Worm (Caenorhabditis elegans) whole organism, L2 larva: Measurements from ENCODE around the gene Y69A2AR.18.

Experiments used
- ZK546.5 ChIP-seq: sonication (generic microtip); optimal IDR thresholded peaks from 2 replicates; lab custom pipeline; 2017; ENCODE audit warnings: missing biosample characterization, missing genetic modification characterization
- aly-2 ChIP-seq: fragments of 150-350 bp; optimal IDR thresholded peaks from 2 replicates; lab custom pipeline; 2014; ENCODE audit warnings: missing biosample characterization, missing genetic modification characterization
- ama-1 ChIP-seq: fragments of 150-350 bp; optimal IDR thresholded peaks from 2 replicates; lab custom pipeline; 2018; ENCODE audit warnings: inconsistent platforms
- ceh-82 ChIP-seq: fragments of 150-350 bp; optimal IDR thresholded peaks from 2 replicates; lab custom pipeline; 2014; ENCODE audit warnings: missing biosample characterization, missing genetic modification characterization
- crh-2 ChIP-seq: sonication (generic microtip); optimal IDR thresholded peaks from 2 replicates; lab custom pipeline; 2017; ENCODE audit warnings: missing biosample characterization, missing genetic modification characterization
- egl-27 ChIP-seq: sonication (generic microtip); optimal IDR thresholded peaks from 3 replicates; lab custom pipeline; 2017; ENCODE audit warnings: missing biosample characterization, missing genetic modification reagents, missing genetic modification characterization
- elt-3 ChIP-seq: sonication (generic microtip); optimal IDR thresholded peaks from 2 replicates; lab custom pipeline; 2017; ENCODE audit warnings: missing biosample characterization, missing genetic modification characterization
- fos-1 ChIP-seq: fragments of 150-350 bp; optimal IDR thresholded peaks from 2 replicates; lab custom pipeline; 2014; ENCODE audit warnings: missing biosample characterization, missing genetic modification characterization
- gmeb-1 ChIP-seq: fragments of 150-350 bp; optimal IDR thresholded peaks from 2 replicates; lab custom pipeline; 2014; ENCODE audit warnings: missing biosample characterization, missing genetic modification characterization
- lin-13 ChIP-seq: fragments of 150-350 bp; optimal IDR thresholded peaks from 2 replicates; lab custom pipeline; 2014; ENCODE audit warnings: missing biosample characterization, missing genetic modification reagents, missing genetic modification characterization
- lin-39 ChIP-seq: fragments of 150-350 bp; optimal IDR thresholded peaks from 2 replicates; lab custom pipeline; 2014; ENCODE audit warnings: missing biosample characterization, missing genetic modification reagents, missing genetic modification characterization
- lsy-2 ChIP-seq, 2 experiments: fragments of 150-350 bp in 1 of 2; sonication (generic microtip) in 1 of 2; optimal IDR thresholded peaks; 2 replicates each; lab custom pipeline; 2014 to 2017; ENCODE audit warnings: missing biosample characterization in 2 of 2, missing genetic modification characterization in 2 of 2
- mab-5 ChIP-seq: fragments of 150-350 bp; optimal IDR thresholded peaks from 2 replicates; lab custom pipeline; 2014; ENCODE audit warnings: missing biosample characterization, missing genetic modification characterization
- mbf-1 ChIP-seq: sonication (generic microtip); optimal IDR thresholded peaks from 2 replicates; lab custom pipeline; 2017; ENCODE audit warnings: missing biosample characterization, missing genetic modification characterization
- mdl-1 ChIP-seq, 2 experiments: fragments of 150-350 bp in 1 of 2; sonication (generic microtip) in 1 of 2; optimal IDR thresholded peaks; 2 replicates each; lab custom pipeline; 2017; ENCODE audit warnings: missing biosample characterization in 2 of 2, missing genetic modification characterization in 2 of 2
- nhr-129 ChIP-seq: fragments of 150-350 bp; optimal IDR thresholded peaks from 2 replicates; lab custom pipeline; 2014; ENCODE audit warnings: missing biosample characterization, missing genetic modification characterization
- nhr-21 ChIP-seq: fragments of 150-350 bp; optimal IDR thresholded peaks from 2 replicates; lab custom pipeline; 2014; ENCODE audit warnings: missing biosample characterization, missing genetic modification characterization
- nhr-237 ChIP-seq: fragments of 150-350 bp; optimal IDR thresholded peaks from 2 replicates; lab custom pipeline; 2014; ENCODE audit warnings: missing biosample characterization, missing genetic modification characterization
- nhr-25 ChIP-seq: fragments of 150-350 bp; sonication (generic microtip); optimal IDR thresholded peaks from 3 replicates; lab custom pipeline; 2014; ENCODE audit warnings: missing biosample characterization, missing genetic modification characterization
- nhr-77 ChIP-seq: fragments of 150-350 bp; optimal IDR thresholded peaks from 2 replicates; lab custom pipeline; 2014; ENCODE audit warnings: missing biosample characterization, missing genetic modification characterization
- peb-1 ChIP-seq: fragments of 150-350 bp; optimal IDR thresholded peaks from 2 replicates; lab custom pipeline; 2014; ENCODE audit warnings: missing biosample characterization, missing genetic modification characterization
- skn-1 ChIP-seq: sonication (generic microtip); optimal IDR thresholded peaks from 2 replicates; lab custom pipeline; 2017; ENCODE audit warnings: missing biosample characterization, missing genetic modification characterization
- sma-9 ChIP-seq, 2 experiments: fragments of 150-350 bp in 1 of 2; sonication (generic microtip) in 1 of 2; optimal IDR thresholded peaks; 2 replicates each; lab custom pipeline; 2014 to 2016; ENCODE audit warnings: missing genetic modification characterization in 2 of 2, mild to moderate bottlenecking in 1 of 2, missing biosample characterization in 1 of 2, missing compliant biosample characterization in 1 of 2, missing genetic modification reagents in 1 of 2, moderate library complexity in 1 of 2
- snpc-4 ChIP-seq: fragments of 150-350 bp; optimal IDR thresholded peaks from 2 replicates; lab custom pipeline; 2014; ENCODE audit warnings: missing biosample characterization, missing genetic modification characterization
- unc-39 ChIP-seq: fragments of 150-350 bp; optimal IDR thresholded peaks from 2 replicates; lab custom pipeline; 2014; ENCODE audit warnings: missing biosample characterization, missing genetic modification characterization
- unc-62 ChIP-seq: fragments of 150-350 bp; optimal IDR thresholded peaks from 2 replicates; lab custom pipeline; 2014; ENCODE audit warnings: missing biosample characterization, missing genetic modification reagents, missing genetic modification characterization
- zag-1 ChIP-seq: fragments of 150-350 bp; optimal IDR thresholded peaks from 2 replicates; lab custom pipeline; 2014; ENCODE audit warnings: missing biosample characterization, missing genetic modification characterization
- ztf-11 ChIP-seq: sonication (generic microtip); optimal IDR thresholded peaks from 2 replicates; lab custom pipeline; 2017; ENCODE audit warnings: missing biosample characterization, missing genetic modification characterization
- ztf-4 ChIP-seq: fragments of 150-350 bp; optimal IDR thresholded peaks from 2 replicates; lab custom pipeline; 2014; ENCODE audit warnings: missing biosample characterization, missing genetic modification characterization

Y69A2AR.18 gene

DNA sequence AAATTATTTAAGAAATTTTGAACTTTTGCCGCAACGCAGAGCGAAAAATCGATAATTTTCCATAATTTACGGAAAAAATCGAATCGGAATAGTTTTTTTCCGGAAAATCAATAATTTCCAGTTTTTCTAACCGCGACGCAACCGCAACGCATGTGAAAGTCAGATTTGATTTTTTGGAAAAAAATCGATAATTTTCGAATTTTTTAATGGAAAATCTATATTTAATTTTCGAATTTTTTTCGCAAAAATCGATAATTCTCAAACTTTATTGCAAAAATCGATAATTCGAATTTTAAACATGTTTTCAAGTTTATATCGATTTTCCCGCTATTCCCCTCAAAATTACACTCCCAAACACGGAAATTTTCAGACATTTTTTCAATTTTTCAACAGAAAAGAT lies 34.8 kb downstream of the Y69A2AR.18 start:
- TF ChIP-seq gmeb-1 (tag; lab: Kevin White, UChicago) (no peak), fos-1 (tag; lab: Kevin White, UChicago) (no peak), sma-9 (GFP tag; optimal IDR thresholded peaks at IDR 0.05; lab: Kevin White, UChicago) (no peak), sma-9 (tag; optimal IDR thresholded peaks at IDR 0.05; lab: Kevin White, UChicago) (no peak), ztf-4 (tag; lab: Kevin White, UChicago) (no peak), unc-62 (GFP tag; lab: Kevin White, UChicago) (no peak)

DNA sequence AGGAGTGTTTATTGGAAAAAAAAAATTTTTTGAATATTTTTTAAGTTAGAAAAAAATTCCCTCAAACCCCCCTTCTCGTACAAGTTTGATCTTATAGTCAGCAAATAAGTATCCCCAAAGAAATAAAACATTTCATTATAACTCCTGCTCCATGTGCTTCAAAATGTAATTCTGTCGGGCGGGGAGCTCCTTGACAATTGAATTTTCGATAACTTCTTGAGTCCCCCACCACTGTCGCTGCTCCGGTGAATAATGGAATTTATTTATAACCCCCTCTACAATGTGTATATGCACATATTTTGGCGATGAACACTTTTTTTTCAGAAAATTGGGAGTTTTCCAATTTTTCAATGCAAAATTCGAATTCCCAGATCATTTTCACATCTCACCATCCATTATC lies 42.2 kb downstream of the Y69A2AR.18 start:
- no peak for TF ChIP-seq crh-2 (tag; lab: Kevin White, UChicago)
- TF ChIP-seq lin-13 = no peak
- no peak for TF ChIP-seq mdl-1 (tag; optimal IDR thresholded peaks at IDR 0.05; lab: Kevin White, UChicago)
- TF ChIP-seq ztf-4 (tag; lab: Kevin White, UChicago) = no peak
- TF ChIP-seq peb-1 = no peak
- TF ChIP-seq nhr-21 (tag; lab: Kevin White, UChicago) = no peak
- no peak for TF ChIP-seq nhr-25 (tag; lab: Kevin White, UChicago)
- no peak for TF ChIP-seq snpc-4
- TF ChIP-seq ceh-82 = no peak
- TF ChIP-seq nhr-237 (tag; lab: Kevin White, UChicago) = no peak
- TF ChIP-seq unc-39 = no peak
- TF ChIP-seq ama-1 (lab: Kevin White, UChicago) = no peak
- TF ChIP-seq aly-2 (tag; lab: Kevin White, UChicago) = no peak
- TF ChIP-seq zag-1 (tag; lab: Kevin White, UChicago) = no peak
- TF ChIP-seq lsy-2 (tag; optimal IDR thresholded peaks at IDR 0.05; lab: Kevin White, UChicago) = no peak
- TF ChIP-seq egl-27 (tag; lab: Kevin White, UChicago) = no peak
- TF ChIP-seq ZK546.5 = no peak
- no peak for TF ChIP-seq mbf-1 (tag; lab: Kevin White, UChicago)

DNA sequence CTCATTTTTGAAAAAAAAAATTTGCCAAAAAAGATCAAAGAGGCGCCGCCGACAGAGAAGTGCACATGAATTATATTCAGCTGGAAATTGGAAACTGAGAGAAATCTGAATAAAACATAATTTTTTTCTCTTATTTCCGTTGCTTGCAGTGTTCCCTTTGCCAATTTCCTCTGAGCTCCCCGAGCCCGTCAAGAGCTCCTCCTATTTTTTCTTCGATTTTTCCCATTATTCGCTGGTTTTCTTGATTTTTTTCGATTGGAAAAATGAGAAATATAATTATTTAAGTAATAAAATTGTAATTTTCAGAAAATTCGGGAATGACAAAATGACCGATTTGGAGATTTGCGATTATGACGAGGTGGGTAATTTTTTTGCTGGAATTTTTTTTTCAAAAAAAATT lies 46.5 kb downstream of the Y69A2AR.18 start, which contains the start of gene sprr-3:
sprr-3 (plus strand) TSS at position 301 of the 400 bp plus-strand sequence.
- TF ChIP-seq nhr-77 (tag; lab: Kevin White, UChicago) (no peak), nhr-129 (no peak), unc-62 (GFP tag; lab: Kevin White, UChicago) (no peak), skn-1 (no peak), ztf-11 (no peak), lin-39 (tag; lab: Kevin White, UChicago) (no peak), snpc-4 (no peak), nhr-237 (tag; lab: Kevin White, UChicago) (no peak), peb-1 (no peak), elt-3 (no peak), mab-5 (tag; lab: Kevin White, UChicago) (no peak)
